Fruit fly (Drosophila melanogaster) Kc167 (cell line): ENCODE measurements around the gene CG33995.

ENCODE experiments used
- Sin3A ChIP-seq: fragments of >200 bp; optimal IDR thresholded peaks from 2 replicates; lab custom pipeline; 2018; ENCODE audit warnings: missing external identifiers
- h ChIP-seq: fragments of >200 bp; optimal IDR thresholded peaks from 3 replicates; lab custom pipeline; 2018; ENCODE audit warnings: missing external identifiers
- insv ChIP-seq: fragments of >200 bp; optimal IDR thresholded peaks from 3 replicates; lab custom pipeline; 2018; ENCODE audit warnings: missing external identifiers
- psq ChIP-seq: fragments of >200 bp; optimal IDR thresholded peaks from 2 replicates; lab custom pipeline; 2017; ENCODE audit warnings: missing external identifiers
- ttk ChIP-seq: sonication (Bioruptor generic); optimal IDR thresholded peaks from 2 replicates; lab custom pipeline; 2017; ENCODE audit warnings: missing external identifiers

dm6 chr2L:5020479-5020878, 22.6 kb upstream of the CG33995 start:
- TF ChIP-seq psq (lab: Kevin White, UChicago) (no peak), Sin3A (lab: Kevin White, UChicago) (no peak), ttk (no peak), h (lab: Kevin White, UChicago) (no peak), insv (no peak)
